Worm (Caenorhabditis elegans) whole organism, early embryonic: Measurements from ENCODE around the gene pck-3.

ENCODE experiments used
- B0310.2 ChIP-seq: sonication (generic microtip); optimal IDR thresholded peaks from 2 replicates; lab custom pipeline; 2016; ENCODE audit warnings: mild to moderate bottlenecking, missing genetic modification characterization, missing compliant biosample characterization
- F13C5.2 ChIP-seq: sonication (generic microtip); optimal IDR thresholded peaks from 2 replicates; lab custom pipeline; 2017; ENCODE audit warnings: mild to moderate bottlenecking, missing genetic modification characterization, inconsistent platforms, missing compliant biosample characterization
- aly-1 ChIP-seq: sonication (generic microtip); optimal IDR thresholded peaks from 2 replicates; lab custom pipeline; 2016; ENCODE audit warnings: missing genetic modification characterization, missing compliant biosample characterization
- ama-1 ChIP-seq: fragments of 150-350 bp; optimal IDR thresholded peaks from 2 replicates; lab custom pipeline; 2014
- ceh-13 ChIP-seq: fragments of 200-800 bp; sonication (Bioruptor generic); optimal IDR thresholded peaks from 2 replicates; lab custom pipeline; 2018; ENCODE audit warnings: mild to moderate bottlenecking, missing genetic modification characterization, missing compliant biosample characterization
- ceh-36 ChIP-seq: sonication (generic microtip); optimal IDR thresholded peaks from 2 replicates; lab custom pipeline; 2016; ENCODE audit warnings: missing genetic modification characterization, inconsistent platforms, missing compliant biosample characterization
- ets-7 ChIP-seq: sonication (generic microtip); optimal IDR thresholded peaks from 2 replicates; lab custom pipeline; 2016; ENCODE audit warnings: missing genotype, missing genetic modification characterization, missing compliant biosample characterization
- flt-1 ChIP-seq: fragments of 200-800 bp; sonication (Bioruptor generic); IDR thresholded peaks from 2 replicates; pipeline ENCODE4 v1.3.6; 2022; ENCODE audit warnings: missing genetic modification characterization, missing compliant biosample characterization
- hmbx-1 ChIP-seq: sonication (generic microtip); optimal IDR thresholded peaks from 2 replicates; lab custom pipeline; 2016; ENCODE audit warnings: mild to moderate bottlenecking, missing genetic modification characterization, missing compliant biosample characterization
- hmg-4 ChIP-seq: fragments of 200-800 bp; sonication (Bioruptor generic); optimal IDR thresholded peaks from 2 replicates; lab custom pipeline; 2018; ENCODE audit warnings: mild to moderate bottlenecking, missing genetic modification characterization, missing compliant biosample characterization
- hnd-1 ChIP-seq: sonication (generic microtip); optimal IDR thresholded peaks from 2 replicates; lab custom pipeline; 2016; ENCODE audit warnings: missing genetic modification characterization, missing compliant biosample characterization
- pes-1 ChIP-seq: fragments of 200-800 bp; sonication (Bioruptor generic); IDR thresholded peaks from 2 replicates; pipeline ENCODE4 v1.3.6; 2022; ENCODE audit warnings: missing genetic modification reagents, missing genetic modification characterization, missing compliant biosample characterization
- scrt-1 ChIP-seq: fragments of 200-800 bp; sonication (Bioruptor generic); IDR thresholded peaks from 2 replicates; pipeline ENCODE4 v1.3.6; 2022; ENCODE audit warnings: missing genetic modification characterization, missing compliant biosample characterization
- sea-1 ChIP-seq: fragments of 200-800 bp; sonication (Bioruptor generic); conservative IDR thresholded peaks from 2 replicates; pipeline ENCODE4 v1.3.6; 2022; ENCODE audit warnings: missing genetic modification characterization, missing compliant biosample characterization
- tbx-11 ChIP-seq: fragments of 200-800 bp; sonication (Bioruptor generic); IDR thresholded peaks from 2 replicates; pipeline ENCODE4 v1.3.6; 2022; ENCODE audit warnings: missing genetic modification characterization, missing compliant biosample characterization
- tbx-37 ChIP-seq: fragments of 200-800 bp; sonication (Bioruptor generic); conservative IDR thresholded peaks from 2 replicates; pipeline ENCODE4 v1.3.6; 2022; ENCODE audit warnings: missing genetic modification reagents, missing genetic modification characterization, missing compliant biosample characterization
- tra-4 ChIP-seq: sonication (generic microtip); optimal IDR thresholded peaks from 2 replicates; lab custom pipeline; 2017; ENCODE audit warnings: missing genetic modification characterization, missing compliant biosample characterization

Gene pck-3

DNA sequence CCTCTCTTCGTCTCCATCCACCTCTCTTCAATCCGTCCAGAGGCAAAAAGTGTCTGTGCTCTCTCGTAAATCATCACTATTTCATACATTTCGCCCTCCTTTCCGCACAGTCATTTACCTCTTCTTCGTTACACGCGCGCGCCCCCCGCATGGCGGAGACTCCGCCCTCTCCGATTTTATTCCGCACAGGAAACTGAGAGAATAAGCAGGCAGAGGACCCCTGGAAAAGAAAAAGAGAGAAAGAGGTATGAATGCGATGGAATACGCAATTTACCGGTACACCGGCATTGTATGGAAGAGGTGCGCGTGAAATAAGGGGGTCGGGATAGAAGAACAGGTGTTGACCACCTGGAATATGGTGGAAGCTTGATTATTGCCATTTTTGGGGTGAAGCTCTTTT, 35.7 kb upstream of the pck-3 start:
- TF ChIP-seq ceh-13 (GFP tag; lab: Kevin White, UChicago): no peak
- TF ChIP-seq pes-1: no peak
- TF ChIP-seq B0310.2 (tag; lab: Kevin White, UChicago): peak; percentile 41
- 0 out of 2 replicates have a peak, but pooled peaks have one; percentile 33 for TF ChIP-seq scrt-1 (GFP tag; lab: Robert Waterston, UW)
- TF ChIP-seq hmbx-1: no peak

DNA sequence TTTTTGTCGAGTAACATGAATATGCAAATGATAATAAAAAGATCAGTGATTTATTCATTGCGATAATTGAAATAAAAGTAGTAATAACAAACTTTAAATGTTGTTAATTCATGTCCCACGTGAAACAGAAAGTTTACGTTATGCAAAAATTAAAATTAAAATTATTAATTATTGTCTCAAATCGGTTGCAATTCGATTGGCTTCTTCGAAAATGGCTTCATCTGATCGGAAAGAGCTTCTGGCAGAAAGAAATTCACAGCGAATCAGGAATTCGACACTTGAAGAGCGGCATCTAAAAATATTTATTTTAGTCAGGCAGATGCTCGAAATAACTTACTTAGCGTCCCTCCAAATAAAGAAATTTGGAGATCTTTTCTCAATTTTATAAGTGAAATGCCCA, 30.6 kb upstream of the pck-3 start, which contains the start of gene spe-27:
TSS of gene spe-27 (minus strand) at position 101 of the 400 bp plus-strand sequence.
- TF ChIP-seq ama-1 (lab: Kevin White, UChicago): no peak
- no peak for TF ChIP-seq flt-1 (GFP tag; lab: Robert Waterston, UW)
- no peak for TF ChIP-seq scrt-1 (GFP tag; lab: Robert Waterston, UW)
- no peak for TF ChIP-seq ets-7 (tag; lab: Kevin White, UChicago)
- TF ChIP-seq pes-1: no peak
- TF ChIP-seq hmbx-1: no peak
- TF ChIP-seq tbx-11 (GFP tag; lab: Robert Waterston, UW): no peak
- TF ChIP-seq F13C5.2: no peak
- no peak for TF ChIP-seq ceh-36 (tag; lab: Kevin White, UChicago)
- no peak for TF ChIP-seq aly-1 (tag; lab: Kevin White, UChicago)
- TF ChIP-seq ceh-13 (GFP tag; lab: Kevin White, UChicago): no peak
- no peak for TF ChIP-seq tra-4 (tag; lab: Kevin White, UChicago)
- TF ChIP-seq sea-1 (GFP tag; lab: Robert Waterston, UW): no peak
- no peak for TF ChIP-seq tbx-37 (GFP tag; lab: Robert Waterston, UW)
- TF ChIP-seq B0310.2 (tag; lab: Kevin White, UChicago): no peak
- TF ChIP-seq hnd-1 (tag; lab: Kevin White, UChicago): no peak
- no peak for TF ChIP-seq hmg-4 (GFP tag; lab: Kevin White, UChicago)

DNA sequence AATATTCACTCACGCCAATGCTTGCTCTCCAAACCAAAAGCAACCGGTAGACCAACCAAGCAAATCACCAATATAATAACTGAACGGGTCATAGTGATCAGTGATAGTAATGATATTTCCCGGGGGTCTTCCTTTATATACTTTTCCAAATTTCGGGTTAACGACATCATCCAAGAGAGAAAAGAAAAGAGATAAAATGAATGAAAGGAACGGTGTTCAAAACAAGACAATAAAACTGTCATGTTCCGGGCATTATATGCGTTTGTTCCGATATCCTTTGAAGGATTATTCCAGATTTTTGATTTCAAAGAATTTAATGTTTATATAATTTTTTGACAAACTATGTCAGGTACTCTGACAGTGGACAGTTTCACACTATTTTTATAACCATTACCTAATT, 29.3 kb upstream of the pck-3 start, which contains the start of gene C06E7.88:
TSS of gene C06E7.88 (minus strand) at position 101 of the 400 bp plus-strand sequence.
- no peak for TF ChIP-seq hnd-1 (tag; lab: Kevin White, UChicago)
- no peak for TF ChIP-seq ceh-36 (tag; lab: Kevin White, UChicago)
- no peak for TF ChIP-seq pes-1
- no peak for TF ChIP-seq aly-1 (tag; lab: Kevin White, UChicago)
- no peak for TF ChIP-seq ama-1 (lab: Kevin White, UChicago)
- no peak for TF ChIP-seq sea-1 (GFP tag; lab: Robert Waterston, UW)
- no peak for TF ChIP-seq hmbx-1
- TF ChIP-seq flt-1 (GFP tag; lab: Robert Waterston, UW): no peak
- TF ChIP-seq tra-4 (tag; lab: Kevin White, UChicago): no peak

DNA sequence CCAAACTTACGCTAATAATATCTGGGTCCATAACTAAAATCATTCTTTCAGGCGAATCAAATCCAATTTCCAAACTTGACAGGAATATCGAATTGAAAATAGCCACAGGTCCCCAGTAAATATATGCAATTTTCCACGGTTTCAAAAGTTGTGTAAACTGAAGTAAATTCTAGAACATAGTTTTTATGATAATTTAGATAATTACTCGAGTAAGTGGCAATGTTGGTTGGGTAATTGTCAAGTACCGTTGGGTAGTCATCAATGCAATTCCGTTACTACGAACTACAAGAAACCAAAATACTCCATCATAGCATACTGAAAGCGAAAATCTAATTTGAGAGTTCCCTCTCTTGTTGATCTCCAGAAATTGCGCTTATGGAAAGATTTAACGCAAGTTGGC, 27.1 kb upstream of the pck-3 start:
- no peak for TF ChIP-seq tbx-37 (GFP tag; lab: Robert Waterston, UW)

DNA sequence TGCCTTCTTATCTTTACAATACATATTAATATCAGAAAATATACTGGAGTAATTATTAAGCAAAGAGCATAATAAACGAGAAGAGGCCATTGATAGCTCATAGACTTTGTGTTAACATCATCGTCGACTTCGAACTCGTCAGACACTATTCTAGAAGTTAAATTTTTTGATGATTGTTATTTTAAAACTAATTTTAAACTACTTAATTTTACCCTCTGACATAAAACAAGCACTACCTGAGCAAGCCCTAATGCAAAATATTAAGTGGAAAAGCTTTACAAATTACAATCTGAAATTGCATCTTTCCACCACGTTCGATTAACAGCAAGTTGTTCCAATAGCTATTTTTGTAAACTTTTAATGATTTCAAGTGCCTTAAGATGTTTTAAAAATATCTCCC, 26.4 kb upstream of the pck-3 start, which contains the start of gene srv-17:
TSS of gene srv-17 (minus strand) at position 101 of the 400 bp plus-strand sequence.
- TF ChIP-seq ceh-13 (GFP tag; lab: Kevin White, UChicago) (no peak), ama-1 (lab: Kevin White, UChicago) (no peak), scrt-1 (GFP tag; lab: Robert Waterston, UW) (no peak)

DNA sequence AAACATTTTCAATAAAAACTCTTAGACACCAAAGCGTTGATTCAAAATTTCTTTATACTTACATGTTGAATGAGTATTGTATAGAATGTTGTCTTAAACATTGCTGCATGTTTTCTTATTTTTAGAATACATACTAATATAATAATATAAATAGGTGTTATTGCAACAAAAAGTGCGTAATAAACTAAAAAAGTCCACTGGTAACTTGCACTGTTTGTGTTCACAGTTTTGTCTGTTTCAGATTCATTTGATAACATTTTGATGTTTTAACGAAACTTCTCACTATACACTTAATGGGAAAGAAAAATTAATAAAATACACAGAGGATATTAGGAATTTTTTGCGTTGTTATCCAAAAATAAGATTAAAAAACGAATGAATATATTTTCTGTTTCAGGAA, 22.6 kb upstream of the pck-3 start, which contains the start of gene srv-19:
TSS of gene srv-19 (minus strand) at position 101 of the 400 bp plus-strand sequence.
- TF ChIP-seq hmbx-1: no peak
- no peak for TF ChIP-seq tbx-11 (GFP tag; lab: Robert Waterston, UW)
- no peak for TF ChIP-seq B0310.2 (tag; lab: Kevin White, UChicago)
- no peak for TF ChIP-seq aly-1 (tag; lab: Kevin White, UChicago)
- no peak for TF ChIP-seq pes-1
- TF ChIP-seq tra-4 (tag; lab: Kevin White, UChicago): no peak

DNA sequence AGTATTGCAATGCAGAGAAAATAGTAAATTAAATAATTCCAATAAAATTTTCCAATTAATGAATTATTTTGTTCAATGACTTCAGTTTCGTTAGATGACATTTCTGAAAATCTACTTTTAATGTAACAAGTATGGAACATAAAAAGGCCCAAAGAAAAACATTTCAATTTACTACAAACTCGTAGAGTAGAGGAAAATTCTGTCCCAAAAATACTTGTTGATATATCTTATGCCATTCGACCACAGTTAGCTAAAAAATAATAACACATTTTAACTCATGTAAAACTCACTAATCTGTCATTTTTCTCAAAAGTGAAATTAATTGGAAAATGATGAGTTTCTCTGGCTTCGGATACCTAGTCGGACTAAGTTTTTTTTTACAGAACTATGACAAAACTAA, 19.2 kb upstream of the pck-3 start, which contains the start of gene srv-21:
TSS of gene srv-21 (minus strand) at position 101 of the 400 bp plus-strand sequence.
- no peak for TF ChIP-seq hmg-4 (GFP tag; lab: Kevin White, UChicago)
- no peak for TF ChIP-seq aly-1 (tag; lab: Kevin White, UChicago)
- TF ChIP-seq ama-1 (lab: Kevin White, UChicago): no peak
- no peak for TF ChIP-seq F13C5.2
- no peak for TF ChIP-seq scrt-1 (GFP tag; lab: Robert Waterston, UW)
- no peak for TF ChIP-seq B0310.2 (tag; lab: Kevin White, UChicago)
- no peak for TF ChIP-seq tra-4 (tag; lab: Kevin White, UChicago)
- no peak for TF ChIP-seq flt-1 (GFP tag; lab: Robert Waterston, UW)
- TF ChIP-seq tbx-11 (GFP tag; lab: Robert Waterston, UW): no peak
- no peak for TF ChIP-seq tbx-37 (GFP tag; lab: Robert Waterston, UW)
- TF ChIP-seq ceh-13 (GFP tag; lab: Kevin White, UChicago): no peak
- TF ChIP-seq ceh-36 (tag; lab: Kevin White, UChicago): no peak
- no peak for TF ChIP-seq hmbx-1
- TF ChIP-seq pes-1: no peak
- no peak for TF ChIP-seq ets-7 (tag; lab: Kevin White, UChicago)

DNA sequence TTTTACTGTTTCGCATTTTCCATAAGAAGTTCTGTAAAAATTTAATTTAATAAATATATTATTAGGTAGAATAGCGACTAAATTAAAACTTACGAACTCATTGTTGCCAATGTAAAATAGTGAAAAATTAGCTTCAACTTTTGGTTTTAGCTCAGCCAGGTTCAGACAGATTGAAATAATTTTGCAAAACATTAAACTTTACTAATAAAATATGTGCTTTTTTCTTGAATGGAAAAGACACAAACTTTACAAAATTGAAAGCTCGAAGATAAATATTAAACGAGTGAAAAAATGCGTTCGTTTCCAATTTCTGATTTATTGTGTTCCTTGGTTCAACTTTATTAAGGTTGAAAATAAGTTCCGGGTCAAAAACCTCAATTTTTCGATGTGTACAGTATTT, 16.6 kb upstream of the pck-3 start, which contains the start of gene srv-22:
TSS of gene srv-22 (minus strand) at position 101 of the 400 bp plus-strand sequence.
- TF ChIP-seq sea-1 (GFP tag; lab: Robert Waterston, UW): no peak
- TF ChIP-seq B0310.2 (tag; lab: Kevin White, UChicago): no peak
- no peak for TF ChIP-seq aly-1 (tag; lab: Kevin White, UChicago)
- no peak for TF ChIP-seq F13C5.2
- TF ChIP-seq tbx-11 (GFP tag; lab: Robert Waterston, UW): no peak
- TF ChIP-seq tra-4 (tag; lab: Kevin White, UChicago): no peak
- no peak for TF ChIP-seq hnd-1 (tag; lab: Kevin White, UChicago)
- TF ChIP-seq hmbx-1: no peak
- no peak for TF ChIP-seq pes-1
- TF ChIP-seq hmg-4 (GFP tag; lab: Kevin White, UChicago): no peak
- no peak for TF ChIP-seq tbx-37 (GFP tag; lab: Robert Waterston, UW)
- no peak for TF ChIP-seq flt-1 (GFP tag; lab: Robert Waterston, UW)
- TF ChIP-seq ets-7 (tag; lab: Kevin White, UChicago): no peak
